Worm (Caenorhabditis elegans) whole organism, L1 larva: ENCODE data around the gene str-249.

Experiments
- jun-1 ChIP-seq: fragments of 150-350 bp; optimal IDR thresholded peaks from 2 replicates; lab custom pipeline; 2014; ENCODE audit warnings: missing biosample characterization, missing genetic modification reagents, missing genetic modification characterization
- snpc-4 ChIP-seq: fragments of 150-350 bp; optimal IDR thresholded peaks from 2 replicates; lab custom pipeline; 2014; ENCODE audit warnings: missing biosample characterization, missing genetic modification characterization
- tbx-2 ChIP-seq: sonication (generic microtip); optimal IDR thresholded peaks from 2 replicates; lab custom pipeline; 2016; ENCODE audit warnings: missing genetic modification characterization, missing compliant biosample characterization

DNA sequence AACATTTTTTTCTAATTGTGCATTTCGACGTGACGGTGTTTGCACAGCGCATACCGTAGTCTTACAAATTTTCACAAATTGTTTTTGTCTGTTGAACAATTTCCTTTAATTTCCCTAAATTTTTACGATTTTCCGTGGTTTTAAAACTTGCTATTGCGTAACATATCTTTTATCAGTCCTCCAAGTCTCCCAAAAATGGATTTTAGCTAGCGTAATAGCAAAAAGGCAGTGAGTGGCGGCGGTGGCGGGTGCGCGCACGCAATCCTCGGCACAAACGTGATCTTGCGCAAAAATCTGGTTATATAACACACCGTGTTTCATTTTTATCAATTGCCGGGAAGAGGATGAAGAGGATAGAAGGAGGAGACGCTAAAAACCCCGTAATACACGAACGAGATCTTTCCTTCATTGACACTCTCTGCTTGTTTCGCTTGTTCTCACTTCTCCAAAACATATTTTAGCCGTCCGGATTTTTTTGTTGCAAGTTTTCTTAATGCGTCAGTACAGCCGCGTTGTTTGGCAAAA, 49.7 kb upstream of the str-249 start:
- no peak for TF ChIP-seq snpc-4 (tag; lab: Kevin White, UChicago)
- TF ChIP-seq jun-1 (tag; lab: Kevin White, UChicago): no peak
- no peak for TF ChIP-seq tbx-2 (tag; lab: Kevin White, UChicago)
